Worm (Caenorhabditis elegans) whole organism, L1 larva: ENCODE results near the gene srd-26.

Experiments
- aly-2 ChIP-seq: fragments of 150-350 bp; optimal IDR thresholded peaks from 2 replicates; lab custom pipeline; 2014; ENCODE audit warnings: missing biosample characterization, missing genetic modification characterization
- ceh-8 ChIP-seq: fragments of 200-800 bp; sonication (Bioruptor generic); optimal IDR thresholded peaks from 2 replicates; lab custom pipeline; 2018; ENCODE audit warnings: mild to moderate bottlenecking, missing genetic modification characterization, moderate library complexity, missing compliant biosample characterization
- ces-1 ChIP-seq: fragments of 150-350 bp; optimal IDR thresholded peaks from 2 replicates; lab custom pipeline; 2014; ENCODE audit warnings: missing biosample characterization, missing genetic modification reagents, missing genetic modification characterization
- egl-27 ChIP-seq, 2 experiments: fragments of 150-350 bp in 1 of 2; sonication (generic microtip); optimal IDR thresholded peaks; 3 replicates each; lab custom pipeline; 2017 to 2018; ENCODE audit warnings: missing biosample characterization in 2 of 2, missing genetic modification characterization in 2 of 2, missing genetic modification reagents in 2 of 2
- fos-1 ChIP-seq: fragments of 150-350 bp; optimal IDR thresholded peaks from 2 replicates; lab custom pipeline; 2014; ENCODE audit warnings: missing biosample characterization, missing genetic modification characterization
- mab-9 ChIP-seq: fragments of 200-800 bp; sonication (Bioruptor generic); IDR thresholded peaks from 2 replicates; pipeline ENCODE4 v1.3.6; 2022; ENCODE audit warnings: missing genetic modification reagents, missing genetic modification characterization, missing compliant biosample characterization
- mdl-1 ChIP-seq, 2 experiments: fragments of 150-350 bp; optimal IDR thresholded peaks; 2 replicates each; lab custom pipeline; 2014 to 2017; ENCODE audit warnings: missing biosample characterization in 2 of 2, missing genetic modification characterization in 2 of 2, inconsistent platforms in 1 of 2
- nhr-71 ChIP-seq: sonication (generic microtip); optimal IDR thresholded peaks from 2 replicates; lab custom pipeline; 2016; ENCODE audit warnings: mild to moderate bottlenecking, missing genetic modification characterization, moderate library complexity, missing compliant biosample characterization
- nhr-77 ChIP-seq: fragments of 150-350 bp; optimal IDR thresholded peaks from 2 replicates; lab custom pipeline; 2014; ENCODE audit warnings: missing biosample characterization, missing genetic modification characterization
- sox-4 ChIP-seq: sonication (generic microtip); optimal IDR thresholded peaks from 2 replicates; lab custom pipeline; 2016; ENCODE audit warnings: missing genetic modification characterization, missing compliant biosample characterization
- sptf-1 ChIP-seq: fragments of 150-350 bp; optimal IDR thresholded peaks from 2 replicates; lab custom pipeline; 2014; ENCODE audit warnings: missing biosample characterization, missing genetic modification characterization
- unc-62 ChIP-seq: fragments of 150-350 bp; optimal IDR thresholded peaks from 2 replicates; lab custom pipeline; 2014; ENCODE audit warnings: missing biosample characterization, missing genetic modification reagents, missing genetic modification characterization

- TF ChIP-seq mdl-1 (tag; optimal IDR thresholded peaks at IDR 0.05; lab: Kevin White, UChicago): no peak
- TF ChIP-seq ces-1 (GFP tag; lab: Kevin White, UChicago): no peak
- TF ChIP-seq aly-2: no peak
- TF ChIP-seq unc-62 (GFP tag; lab: Kevin White, UChicago): no peak
- TF ChIP-seq nhr-71 (tag; lab: Kevin White, UChicago): no peak
- no peak for TF ChIP-seq egl-27 (tag; optimal IDR thresholded peaks at IDR 0.05; lab: Kevin White, UChicago)
- no peak for TF ChIP-seq nhr-77
- no peak for TF ChIP-seq sox-4 (tag; lab: Kevin White, UChicago)
- TF ChIP-seq mab-9: no peak
- no peak for TF ChIP-seq fos-1 (tag; lab: Kevin White, UChicago)
- TF ChIP-seq sptf-1 (tag; lab: Kevin White, UChicago): no peak
- TF ChIP-seq ceh-8 (GFP tag; lab: Kevin White, UChicago): no peak
These were observed 12.4 kb upstream of the srd-26 start, which contains the start of gene cest-2.2 for ce11 chrV:14175216-14175615.
